Worm (Caenorhabditis elegans): Measurements from ENCODE around the gene nspc-19.
A peak's percentile ranks its signal among the peaks of the same experiment; 100 is the strongest.

The nspc-19 gene

DNA sequence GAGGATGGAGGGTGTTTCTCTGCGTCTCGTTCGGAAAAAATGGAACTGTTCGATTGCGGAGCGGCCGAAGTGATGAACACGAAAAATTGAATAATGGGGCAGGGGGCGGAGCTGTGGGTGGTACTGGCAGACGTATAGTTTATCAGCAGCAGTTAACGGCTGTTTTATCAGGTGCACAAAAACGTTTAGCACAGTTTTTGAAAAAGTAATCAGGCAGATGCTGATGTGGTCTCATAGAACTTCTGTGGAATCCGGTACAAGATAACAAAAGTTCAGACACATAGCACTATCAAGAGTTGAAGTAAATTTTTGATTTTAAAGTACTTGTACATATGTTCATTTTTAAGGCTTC lies 24.0 kb upstream of the nspc-19 start:
- TF ChIP-seq nhr-232 (tag; optimal IDR thresholded peaks at IDR 0.05) (no peak), C38D4.7 (GFP tag; optimal IDR thresholded peaks at IDR 0.05) (no peak), eyg-1 (tag; optimal IDR thresholded peaks at IDR 0.05) (no peak), hlh-8 (tag; optimal IDR thresholded peaks at IDR 0.05) (no peak), ceh-45 (GFP tag; IDR thresholded peaks at IDR 0.05) (no peak), ama-1 (optimal IDR thresholded peaks at IDR 0.05) (no peak), tbx-2 (tag; optimal IDR thresholded peaks at IDR 0.05) (no peak), elt-2 (tag; optimal IDR thresholded peaks at IDR 0.05) (peak; percentile 68), ref-2 (tag; optimal IDR thresholded peaks at IDR 0.05) (peak; percentile 33), fkh-6 (tag; optimal IDR thresholded peaks at IDR 0.05) (no peak)

DNA sequence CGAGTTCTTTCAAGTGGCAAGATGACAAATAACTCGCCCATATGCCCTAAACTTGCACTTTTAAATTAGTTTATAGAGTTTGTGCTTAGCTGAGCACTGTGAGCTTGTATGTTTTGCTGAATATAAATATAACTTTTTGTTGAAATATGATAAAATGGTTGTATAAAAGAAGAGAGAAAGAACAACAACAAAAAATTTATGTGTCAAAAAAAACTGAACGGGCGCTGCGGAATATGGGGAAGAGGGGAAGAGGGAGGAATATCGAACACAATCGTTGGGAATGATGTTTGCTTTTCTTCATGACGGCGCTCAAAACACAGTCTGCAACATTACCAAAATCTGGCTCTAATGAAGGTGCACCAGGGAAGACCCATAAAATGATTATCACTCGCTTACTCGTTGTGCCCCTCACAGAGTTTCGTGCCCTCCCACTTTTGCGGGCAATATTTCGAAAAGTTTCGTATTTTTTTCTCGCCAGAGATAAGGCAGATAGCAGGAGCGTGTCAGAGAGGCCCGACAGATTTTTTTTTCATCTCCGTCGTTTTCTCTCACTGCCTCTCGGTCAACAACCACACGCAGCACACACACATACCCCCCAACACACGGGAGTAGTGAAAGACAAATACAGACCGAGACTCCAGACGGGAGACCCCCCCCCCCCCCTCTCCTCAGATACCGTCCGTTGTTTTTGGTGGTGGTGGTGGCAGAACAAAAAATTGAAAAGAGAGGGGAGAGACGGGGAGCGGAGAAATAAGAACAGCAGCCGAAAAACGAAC lies 22.7 kb upstream of the nspc-19 start:
- TF ChIP-seq elt-2 (tag; optimal IDR thresholded peaks at IDR 0.05) (peak; percentile 72), pqm-1 (tag; optimal IDR thresholded peaks at IDR 0.05) (peak; percentile 14), gmeb-2 (tag; optimal IDR thresholded peaks at IDR 0.05) (no peak), ceh-2 (tag; optimal IDR thresholded peaks at IDR 0.05) (peak; percentile 8), pat-9 (tag; optimal IDR thresholded peaks at IDR 0.05) (no peak), hlh-6 (tag; optimal IDR thresholded peaks at IDR 0.05) (no peak), sdc-2 (tag; optimal IDR thresholded peaks at IDR 0.05) (peak; percentile 52), ref-2 (tag; optimal IDR thresholded peaks at IDR 0.05) (peak; percentile 34), ceh-18 (tag; optimal IDR thresholded peaks at IDR 0.05) (peak; percentile 53), dve-1 (tag; optimal IDR thresholded peaks at IDR 0.05) (peak; percentile 25), tbx-2 (tag; optimal IDR thresholded peaks at IDR 0.05) (peak; percentile 14), ttx-3 (tag; optimal IDR thresholded peaks at IDR 0.05) (no peak), zip-5 (tag; optimal IDR thresholded peaks at IDR 0.05) (no peak), K09A11.1 (tag; optimal IDR thresholded peaks at IDR 0.05; ENCODE audit: insufficient read depth) (no peak), tbx-7 (tag; optimal IDR thresholded peaks at IDR 0.05) (no peak), ama-1 (optimal IDR thresholded peaks at IDR 0.05) (no peak), T23F11.4 (GFP tag; optimal IDR thresholded peaks at IDR 0.05) (no peak)

DNA sequence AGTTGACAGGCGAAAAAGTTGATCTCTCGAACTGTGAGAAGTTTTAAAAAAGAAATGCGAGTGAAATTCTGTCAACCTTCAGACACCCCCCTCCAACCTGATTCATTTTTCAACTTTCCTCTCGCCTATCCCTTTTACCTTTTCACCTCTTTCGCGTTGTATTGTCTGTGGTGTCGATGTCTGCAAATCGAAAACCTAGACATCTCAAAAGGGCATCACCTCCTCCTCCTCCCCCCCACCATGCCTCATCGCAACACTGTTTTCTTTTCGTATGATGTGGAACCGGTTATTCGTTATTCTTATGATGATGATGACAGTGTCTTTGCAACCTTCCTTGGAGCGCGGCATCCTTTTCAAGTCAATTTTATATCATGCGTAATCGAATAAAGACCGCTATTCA lies 20.5 kb upstream of the nspc-19 start:
- TF ChIP-seq elt-4 (tag; optimal IDR thresholded peaks at IDR 0.05) = no peak
- TF ChIP-seq ceh-34 (tag; optimal IDR thresholded peaks at IDR 0.05) = no peak
- TF ChIP-seq ttx-3 (tag; optimal IDR thresholded peaks at IDR 0.05) = no peak
- no peak for TF ChIP-seq ceh-19 (GFP tag; optimal IDR thresholded peaks at IDR 0.05)
- TF ChIP-seq fkh-6 (tag; optimal IDR thresholded peaks at IDR 0.05) = no peak
- no peak for TF ChIP-seq ama-1 (optimal IDR thresholded peaks at IDR 0.05)
- no peak for TF ChIP-seq madf-2 (tag; optimal IDR thresholded peaks at IDR 0.05)
- no peak for TF ChIP-seq nhr-232 (tag; optimal IDR thresholded peaks at IDR 0.05)
- no peak for TF ChIP-seq nfya-1 (tag; optimal IDR thresholded peaks at IDR 0.05)
- no peak for TF ChIP-seq F13H6.1 (tag; optimal IDR thresholded peaks at IDR 0.05)
- no peak for TF ChIP-seq sdc-2 (tag; optimal IDR thresholded peaks at IDR 0.05)
- TF ChIP-seq pqm-1 (tag; optimal IDR thresholded peaks at IDR 0.05) = no peak
- no peak for TF ChIP-seq pat-9 (tag; optimal IDR thresholded peaks at IDR 0.05)
- TF ChIP-seq pros-1 (tag; optimal IDR thresholded peaks at IDR 0.05) = no peak
- no peak for TF ChIP-seq unc-3 (GFP tag; conservative IDR thresholded peaks at IDR 0.05)
- TF ChIP-seq unc-3 (tag; optimal IDR thresholded peaks at IDR 0.05) = no peak
- no peak for TF ChIP-seq ceh-6 (GFP tag; optimal IDR thresholded peaks at IDR 0.05)
- TF ChIP-seq T23F11.4 (GFP tag; optimal IDR thresholded peaks at IDR 0.05) = no peak
- TF ChIP-seq dmd-4 (tag; optimal IDR thresholded peaks at IDR 0.05; ENCODE audit: borderline replicate concordance) = no peak
- TF ChIP-seq pha-2 (tag; optimal IDR thresholded peaks at IDR 0.05) = no peak
- no peak for TF ChIP-seq zip-5 (tag; optimal IDR thresholded peaks at IDR 0.05)

DNA sequence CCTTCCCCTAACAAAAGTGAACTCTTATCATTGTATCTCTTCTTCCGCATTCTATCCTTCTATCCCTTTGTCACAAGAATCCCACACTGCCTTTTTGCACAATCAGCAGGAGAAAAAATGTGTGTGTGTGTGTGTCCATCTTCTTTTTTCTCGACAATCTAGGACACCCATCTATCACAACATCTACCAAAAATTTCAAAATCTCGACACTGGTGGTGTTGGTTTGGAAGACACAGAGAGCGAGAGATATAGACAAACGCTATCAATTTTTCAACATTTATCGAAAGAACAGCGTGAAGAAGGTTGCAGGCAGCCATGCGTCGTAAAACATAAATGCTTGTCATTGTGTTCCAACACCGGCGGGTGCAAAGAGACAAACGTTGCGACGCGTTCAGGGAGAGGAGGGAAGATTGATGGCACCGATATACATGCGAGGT lies 19.7 kb upstream of the nspc-19 start:
- TF ChIP-seq fax-1 (tag; optimal IDR thresholded peaks at IDR 0.05) = no peak
- no peak for TF ChIP-seq Y22D7AL.16 (tag; optimal IDR thresholded peaks at IDR 0.05)
- no peak for TF ChIP-seq unc-42 (tag; optimal IDR thresholded peaks at IDR 0.05)
- TF ChIP-seq tbx-7 (tag; optimal IDR thresholded peaks at IDR 0.05) = no peak
- no peak for TF ChIP-seq ceh-22 (tag; optimal IDR thresholded peaks at IDR 0.05)
- no peak for TF ChIP-seq ceh-2 (tag; optimal IDR thresholded peaks at IDR 0.05)
- no peak for TF ChIP-seq C08G9.2 (tag; optimal IDR thresholded peaks at IDR 0.05)
- TF ChIP-seq unc-86 (tag; optimal IDR thresholded peaks at IDR 0.05) = no peak
- TF ChIP-seq sox-4 (tag; optimal IDR thresholded peaks at IDR 0.05) = no peak
- TF ChIP-seq elt-2 (tag; optimal IDR thresholded peaks at IDR 0.05) = no peak
- peak; percentile 36 for TF ChIP-seq rnt-1 (tag; optimal IDR thresholded peaks at IDR 0.05)
- TF ChIP-seq elt-4 (tag; optimal IDR thresholded peaks at IDR 0.05) = no peak
- peak; percentile 61 for TF ChIP-seq ceh-18 (tag; optimal IDR thresholded peaks at IDR 0.05)
- no peak for TF ChIP-seq ceh-6 (GFP tag; optimal IDR thresholded peaks at IDR 0.05)
- peak; percentile 38 for TF ChIP-seq unc-55 (GFP tag; optimal IDR thresholded peaks at IDR 0.05)
- TF ChIP-seq pat-9 (tag; optimal IDR thresholded peaks at IDR 0.05) = no peak
- TF ChIP-seq dve-1 (tag; optimal IDR thresholded peaks at IDR 0.05) = no peak
- no peak for TF ChIP-seq ceh-31 (tag; optimal IDR thresholded peaks at IDR 0.05)

Measured in whole organism, late embryonic.